Worm (Caenorhabditis elegans) whole organism, late embryonic: ENCODE measurements around the gene K09E9.4.

Source experiments
- C08G9.2 ChIP-seq: sonication (generic microtip); optimal IDR thresholded peaks from 2 replicates; lab custom pipeline; 2016; ENCODE audit warnings: mild to moderate bottlenecking, missing genetic modification characterization, moderate library complexity, missing compliant biosample characterization
- C38D4.7 ChIP-seq: fragments of 200-800 bp; sonication (Bioruptor generic); optimal IDR thresholded peaks from 2 replicates; lab custom pipeline; 2018; ENCODE audit warnings: mild to moderate bottlenecking, missing genetic modification characterization, moderate library complexity, missing compliant biosample characterization
- F13H6.1 ChIP-seq: sonication (generic microtip); optimal IDR thresholded peaks from 2 replicates; lab custom pipeline; 2016; ENCODE audit warnings: missing genetic modification characterization, missing compliant biosample characterization
- K02D7.2 ChIP-seq: sonication (generic microtip); optimal IDR thresholded peaks from 2 replicates; lab custom pipeline; 2017; ENCODE audit warnings: mild to moderate bottlenecking, missing genetic modification characterization, missing compliant biosample characterization
- K09A11.1 ChIP-seq: sonication (generic microtip); optimal IDR thresholded peaks from 2 replicates; lab custom pipeline; 2017; ENCODE audit warnings: antibody characterized with exemption, mild to moderate bottlenecking, missing genetic modification characterization, missing compliant biosample characterization; ENCODE audit not compliant: insufficient read depth
- ceh-14 ChIP-seq: sonication (generic microtip); optimal IDR thresholded peaks from 2 replicates; lab custom pipeline; 2016; ENCODE audit warnings: missing genotype, missing genetic modification characterization, missing compliant biosample characterization
- ceh-19 ChIP-seq: fragments of 200-800 bp; sonication (Bioruptor generic); optimal IDR thresholded peaks from 2 replicates; lab custom pipeline; 2018; ENCODE audit warnings: mild to moderate bottlenecking, missing genetic modification characterization, missing compliant biosample characterization
- ceh-2 ChIP-seq: sonication (generic microtip); optimal IDR thresholded peaks from 2 replicates; lab custom pipeline; 2016; ENCODE audit warnings: missing genotype, missing genetic modification characterization, missing compliant biosample characterization
- ceh-22 ChIP-seq: sonication (generic microtip); optimal IDR thresholded peaks from 2 replicates; lab custom pipeline; 2017; ENCODE audit warnings: missing biosample characterization, missing genetic modification characterization
- ceh-24 ChIP-seq: sonication (generic microtip); optimal IDR thresholded peaks from 2 replicates; lab custom pipeline; 2016; ENCODE audit warnings: mild to moderate bottlenecking, missing genetic modification characterization, missing compliant biosample characterization
- ceh-31 ChIP-seq: sonication (generic microtip); optimal IDR thresholded peaks from 2 replicates; lab custom pipeline; 2016; ENCODE audit warnings: missing genetic modification characterization, missing compliant biosample characterization
- ceh-34 ChIP-seq: sonication (generic microtip); optimal IDR thresholded peaks from 2 replicates; lab custom pipeline; 2016; ENCODE audit warnings: mild to moderate bottlenecking, missing genetic modification characterization, missing compliant biosample characterization
- ceh-45 ChIP-seq: fragments of 200-800 bp; sonication (Bioruptor generic); IDR thresholded peaks from 2 replicates; pipeline ENCODE4 v1.3.6; 2022; ENCODE audit warnings: missing genetic modification reagents, missing genetic modification characterization, missing compliant biosample characterization
- elt-2 ChIP-seq: sonication (generic microtip); optimal IDR thresholded peaks from 2 replicates; lab custom pipeline; 2016; ENCODE audit warnings: missing genetic modification reagents, missing genetic modification characterization, missing compliant biosample characterization
- elt-4 ChIP-seq: sonication (generic microtip); optimal IDR thresholded peaks from 2 replicates; lab custom pipeline; 2016; ENCODE audit warnings: missing genetic modification characterization, missing compliant biosample characterization
- eyg-1 ChIP-seq: sonication (generic microtip); optimal IDR thresholded peaks from 2 replicates; lab custom pipeline; 2016; ENCODE audit warnings: missing genotype, missing genetic modification characterization, missing compliant biosample characterization
- fkh-10 ChIP-seq: fragments of 150-350 bp; optimal IDR thresholded peaks from 2 replicates; lab custom pipeline; 2014; ENCODE audit warnings: missing biosample characterization, missing genetic modification reagents, missing genetic modification characterization
- hlh-13 ChIP-seq: fragments of 200-800 bp; sonication (Bioruptor generic); optimal IDR thresholded peaks from 2 replicates; lab custom pipeline; 2018; ENCODE audit warnings: mild to moderate bottlenecking, missing genetic modification characterization, missing compliant biosample characterization
- hlh-15 ChIP-seq: sonication (generic microtip); optimal IDR thresholded peaks from 2 replicates; lab custom pipeline; 2016; ENCODE audit warnings: missing genetic modification characterization, missing compliant biosample characterization
- hlh-8 ChIP-seq: sonication (generic microtip); optimal IDR thresholded peaks from 2 replicates; lab custom pipeline; 2016; ENCODE audit warnings: missing genotype, missing genetic modification characterization, missing compliant biosample characterization
- lim-6 ChIP-seq: sonication (generic microtip); optimal IDR thresholded peaks from 2 replicates; lab custom pipeline; 2016; ENCODE audit warnings: missing genetic modification characterization, missing compliant biosample characterization
- lin-11 ChIP-seq: fragments of 200-800 bp; sonication (Bioruptor generic); optimal IDR thresholded peaks from 2 replicates; lab custom pipeline; 2018; ENCODE audit warnings: mild to moderate bottlenecking, missing genetic modification characterization, missing compliant biosample characterization
- madf-2 ChIP-seq: sonication (generic microtip); optimal IDR thresholded peaks from 2 replicates; lab custom pipeline; 2017; ENCODE audit warnings: missing genetic modification characterization, missing compliant biosample characterization
- mec-3 ChIP-seq: sonication (generic microtip); optimal IDR thresholded peaks from 2 replicates; lab custom pipeline; 2016; ENCODE audit warnings: borderline replicate concordance, missing genetic modification characterization, missing compliant biosample characterization
- nfya-1 ChIP-seq: sonication (generic microtip); optimal IDR thresholded peaks from 2 replicates; lab custom pipeline; 2017; ENCODE audit warnings: missing genetic modification characterization, mild to moderate bottlenecking, missing compliant biosample characterization, antibody characterized with exemption, moderate library complexity
- nhr-11 ChIP-seq: fragments of 150-350 bp; optimal IDR thresholded peaks from 2 replicates; lab custom pipeline; 2014; ENCODE audit warnings: missing biosample characterization, missing genetic modification characterization
- nhr-232 ChIP-seq: sonication (generic microtip); optimal IDR thresholded peaks from 2 replicates; lab custom pipeline; 2016; ENCODE audit warnings: missing genetic modification characterization, missing compliant biosample characterization
- npax-4 ChIP-seq: sonication (generic microtip); optimal IDR thresholded peaks from 2 replicates; lab custom pipeline; 2016; ENCODE audit warnings: missing genetic modification characterization, missing compliant biosample characterization
- pag-3 ChIP-seq: sonication (generic microtip); optimal IDR thresholded peaks from 2 replicates; lab custom pipeline; 2016; ENCODE audit warnings: missing compliant biosample characterization, missing genetic modification characterization, borderline replicate concordance
- pat-9 ChIP-seq: fragments of 200-800 bp; sonication (Bioruptor generic); optimal IDR thresholded peaks from 2 replicates; lab custom pipeline; 2018; ENCODE audit warnings: mild to moderate bottlenecking, missing genetic modification characterization, moderate library complexity, missing compliant biosample characterization
- pha-2 ChIP-seq: sonication (generic microtip); optimal IDR thresholded peaks from 2 replicates; lab custom pipeline; 2017; ENCODE audit warnings: mild to moderate bottlenecking, missing genetic modification characterization, missing compliant biosample characterization
- pha-4 ChIP-seq: fragments of 150-350 bp; optimal IDR thresholded peaks from 2 replicates; lab custom pipeline; 2018; ENCODE audit warnings: missing biosample characterization, missing genetic modification reagents, missing genetic modification characterization
- pqm-1 ChIP-seq: sonication (generic microtip); optimal IDR thresholded peaks from 2 replicates; lab custom pipeline; 2016; ENCODE audit warnings: missing genetic modification characterization, missing compliant biosample characterization
- pros-1 ChIP-seq: fragments of 150-350 bp; optimal IDR thresholded peaks from 2 replicates; lab custom pipeline; 2014; ENCODE audit warnings: missing biosample characterization, missing genetic modification reagents, missing genetic modification characterization
- ref-2 ChIP-seq: sonication (generic microtip); optimal IDR thresholded peaks from 2 replicates; lab custom pipeline; 2016; ENCODE audit warnings: missing genetic modification characterization, missing compliant biosample characterization
- rnt-1 ChIP-seq: sonication (generic microtip); optimal IDR thresholded peaks from 2 replicates; lab custom pipeline; 2016; ENCODE audit warnings: missing genetic modification characterization, missing compliant biosample characterization
- sdc-2 ChIP-seq: sonication (generic microtip); optimal IDR thresholded peaks from 2 replicates; lab custom pipeline; 2016; ENCODE audit warnings: missing genotype, missing genetic modification characterization, missing compliant biosample characterization
- sox-2 ChIP-seq: fragments of 200-800 bp; sonication (Bioruptor generic); IDR thresholded peaks from 2 replicates; pipeline ENCODE4 v1.3.6; 2022; ENCODE audit warnings: missing genetic modification reagents, missing genetic modification characterization, missing compliant biosample characterization
- tbx-2 ChIP-seq: sonication (generic microtip); optimal IDR thresholded peaks from 2 replicates; lab custom pipeline; 2016; ENCODE audit warnings: missing genetic modification characterization, missing compliant biosample characterization
- unc-42 ChIP-seq: sonication (generic microtip); optimal IDR thresholded peaks from 2 replicates; lab custom pipeline; 2016; ENCODE audit warnings: missing genotype, missing genetic modification characterization, missing compliant biosample characterization
- unc-86 ChIP-seq: sonication (generic microtip); optimal IDR thresholded peaks from 2 replicates; lab custom pipeline; 2016; ENCODE audit warnings: missing genetic modification characterization, missing compliant biosample characterization

Gene K09E9.4

ce11 chrX:15657773-15658172 is 27.5 kb upstream of the K09E9.4 start:
- no peak for TF ChIP-seq ceh-19 (GFP tag; lab: Kevin White, UChicago)
- TF ChIP-seq nhr-11 (tag; lab: Kevin White, UChicago): no peak
- TF ChIP-seq nfya-1 (tag; lab: Kevin White, UChicago): no peak
- TF ChIP-seq madf-2: no peak
- no peak for TF ChIP-seq elt-2 (tag; lab: Kevin White, UChicago)
- no peak for TF ChIP-seq elt-4 (tag; lab: Kevin White, UChicago)
- TF ChIP-seq pha-2: no peak
- TF ChIP-seq nhr-232: no peak
- TF ChIP-seq hlh-8 (tag; lab: Kevin White, UChicago): no peak
- no peak for TF ChIP-seq F13H6.1 (tag; lab: Kevin White, UChicago)
- no peak for TF ChIP-seq pat-9
- no peak for TF ChIP-seq pros-1 (tag; lab: Kevin White, UChicago)
- TF ChIP-seq ref-2 (tag; lab: Kevin White, UChicago): no peak
- TF ChIP-seq eyg-1: no peak

ce11 chrX:15655623-15656022 is 25.4 kb upstream of the K09E9.4 start:
- TF ChIP-seq ceh-14 (tag; lab: Kevin White, UChicago) (no peak), pag-3 (tag; lab: Kevin White, UChicago) (no peak), lin-11 (no peak), fkh-10 (GFP tag; lab: Kevin White, UChicago) (no peak), unc-86 (tag; lab: Kevin White, UChicago) (no peak), npax-4 (no peak), hlh-13 (GFP tag; lab: Kevin White, UChicago) (no peak), K02D7.2 (tag; lab: Kevin White, UChicago) (no peak), mec-3 (tag; lab: Kevin White, UChicago) (no peak)

- TF ChIP-seq tbx-2 (tag; lab: Kevin White, UChicago): no peak
- TF ChIP-seq C08G9.2: no peak
- TF ChIP-seq sdc-2 (tag; lab: Kevin White, UChicago): peak; percentile 68
Measured at ce11 chrX:15654969-15655368, 24.7 kb upstream of the K09E9.4 start.

ce11 chrX:15653196-15653595 is 23.0 kb upstream of the K09E9.4 start:
- TF ChIP-seq sox-2 (no peak), ceh-14 (tag; lab: Kevin White, UChicago) (peak; percentile 11), ref-2 (tag; lab: Kevin White, UChicago) (no peak), unc-42 (tag; lab: Kevin White, UChicago) (peak; percentile 64), pqm-1 (tag; lab: Kevin White, UChicago) (no peak), nfya-1 (tag; lab: Kevin White, UChicago) (no peak), ceh-31 (peak; percentile 21), pros-1 (tag; lab: Kevin White, UChicago) (no peak), nhr-11 (tag; lab: Kevin White, UChicago) (no peak), rnt-1 (tag; lab: Kevin White, UChicago) (no peak), madf-2 (no peak), hlh-15 (no peak)

- TF ChIP-seq lim-6: no peak
- no peak for TF ChIP-seq C08G9.2
- TF ChIP-seq pag-3 (tag; lab: Kevin White, UChicago): no peak
- no peak for TF ChIP-seq sox-2
- no peak for TF ChIP-seq ceh-31
- no peak for TF ChIP-seq ceh-34 (tag; lab: Kevin White, UChicago)
- no peak for TF ChIP-seq pha-4 (tag; lab: Kevin White, UChicago)
- TF ChIP-seq ceh-22: no peak
- TF ChIP-seq C38D4.7 (GFP tag; lab: Kevin White, UChicago): no peak
- TF ChIP-seq mec-3 (tag; lab: Kevin White, UChicago): no peak
- no peak for TF ChIP-seq ceh-2 (tag; lab: Kevin White, UChicago)
- no peak for TF ChIP-seq ceh-24 (tag; lab: Kevin White, UChicago)
- TF ChIP-seq K09A11.1: no peak
- TF ChIP-seq ceh-45 (GFP tag; lab: Robert Waterston, UW): no peak
- TF ChIP-seq, all 69 proteins: peak for 0
Measured at ce11 chrX:15650919-15651420, 20.7 kb upstream of the K09E9.4 start, which contains the start of gene F59D12.3. Gene F59D12.3, minus strand, starts transcription at chrX:15650969.
